Fruit fly (Drosophila melanogaster): ENCODE measurements around the gene Skp2.

The Skp2 gene

dm6 chr3R:4337580-4337979 lies at the start of gene Skp2, which contains the start of gene CG1103 (continued):
- no peak for TF ChIP-seq cg (GFP tag; optimal IDR thresholded peaks at IDR 0.05)
- TF ChIP-seq CG2199 (GFP tag; IDR thresholded peaks at IDR 0.05), result no peak; the same call in 2 of the 3 replicates
- no peak for TF ChIP-seq wek (GFP tag; optimal IDR thresholded peaks at IDR 0.05)
- no peak for TF ChIP-seq ase (GFP tag; IDR thresholded peaks at IDR 0.05)
- no peak for TF ChIP-seq bcd (GFP tag; optimal IDR thresholded peaks at IDR 0.05)
- no peak for TF ChIP-seq CG7271 (tag; optimal IDR thresholded peaks at IDR 0.05)
- TF ChIP-seq sc (optimal IDR thresholded peaks at IDR 0.05), result no peak
- TF ChIP-seq sc (GFP tag; optimal IDR thresholded peaks at IDR 0.05), result no peak
- TF ChIP-seq hb (GFP tag; IDR thresholded peaks at IDR 0.05; ENCODE audit: partially characterized antibody), result no peak
- TF ChIP-seq Bteb2 (GFP tag; optimal IDR thresholded peaks at IDR 0.05), result no peak
- no peak for TF ChIP-seq run (tag; optimal IDR thresholded peaks at IDR 0.05)
- no peak for TF ChIP-seq CG12155 (GFP tag; optimal IDR thresholded peaks at IDR 0.05)
- TF ChIP-seq CG12071 (GFP tag; optimal IDR thresholded peaks at IDR 0.05), result no peak
- no peak for TF ChIP-seq CG13894 (tag; optimal IDR thresholded peaks at IDR 0.05)
- TF ChIP-seq E2f1 (GFP tag; IDR thresholded peaks at IDR 0.05), result peak; percentile 27; the same call in 1 of the 2 replicates
- TF ChIP-seq sob (GFP tag; IDR thresholded peaks at IDR 0.05), result no peak
- TF ChIP-seq YL-1 (GFP tag; optimal IDR thresholded peaks at IDR 0.05), result peak; percentile 90
- TF ChIP-seq Dad (GFP tag; optimal IDR thresholded peaks at IDR 0.05), result no peak
- no peak for TF ChIP-seq CG11723 (GFP tag; optimal IDR thresholded peaks at IDR 0.05)
- TF ChIP-seq CG12659 (GFP tag; optimal IDR thresholded peaks at IDR 0.05), result peak; percentile 62
- TF ChIP-seq MESR4 (GFP tag; optimal IDR thresholded peaks at IDR 0.05), result peak; percentile 79
- no peak for TF ChIP-seq mirr (GFP tag; optimal IDR thresholded peaks at IDR 0.05)
- no peak for TF ChIP-seq zfh1 (GFP tag; IDR thresholded peaks at IDR 0.05)
- peak; percentile 11 for TF ChIP-seq CG1233 (GFP tag; optimal IDR thresholded peaks at IDR 0.05)
- TF ChIP-seq CG12391 (tag; optimal IDR thresholded peaks at IDR 0.05), result peak; percentile 5
- no peak for TF ChIP-seq CG32767 (GFP tag; IDR thresholded peaks at IDR 0.05)
- no peak for TF ChIP-seq Vsx1 (GFP tag; optimal IDR thresholded peaks at IDR 0.05)
- no peak for TF ChIP-seq CG7357 (GFP tag; IDR thresholded peaks at IDR 0.05)
- TF ChIP-seq Jarid2 (GFP tag; optimal IDR thresholded peaks at IDR 0.05), result peak; percentile 49
- no peak for TF ChIP-seq B-H1 (GFP tag; IDR thresholded peaks at IDR 0.05)
- no peak for TF ChIP-seq Dbx (GFP tag; IDR thresholded peaks at IDR 0.05)
- TF ChIP-seq onecut (GFP tag; IDR thresholded peaks at IDR 0.05), result no peak
- TF ChIP-seq abd-A (tag; optimal IDR thresholded peaks at IDR 0.05), result no peak
- TF ChIP-seq CG17385 (GFP tag; optimal IDR thresholded peaks at IDR 0.05), result no peak
- no peak for TF ChIP-seq H15 (GFP tag; IDR thresholded peaks at IDR 0.05)
- TF ChIP-seq zfh2 (GFP tag; optimal IDR thresholded peaks at IDR 0.05), result no peak
- no peak for TF ChIP-seq pho (GFP tag; optimal IDR thresholded peaks at IDR 0.05)
- peak; percentile 67 for TF ChIP-seq Sin3A (optimal IDR thresholded peaks at IDR 0.05)
- peak; percentile 91 for TF ChIP-seq E2f2 (GFP tag; IDR thresholded peaks at IDR 0.05)
- no peak for TF ChIP-seq trh (GFP tag; optimal IDR thresholded peaks at IDR 0.05)
- no peak for TF ChIP-seq CG7556 (GFP tag; optimal IDR thresholded peaks at IDR 0.05)
- no peak for TF ChIP-seq luna (GFP tag; optimal IDR thresholded peaks at IDR 0.05)
- TF ChIP-seq Lim3 (GFP tag; IDR thresholded peaks at IDR 0.05), result no peak
- peak; percentile 16 for TF ChIP-seq dm (GFP tag; optimal IDR thresholded peaks at IDR 0.05)
- TF ChIP-seq CG10209 (GFP tag; optimal IDR thresholded peaks at IDR 0.05), result no peak
- TF ChIP-seq Camta (GFP tag; optimal IDR thresholded peaks at IDR 0.05), result no peak
- no peak for TF ChIP-seq gem (tag; optimal IDR thresholded peaks at IDR 0.05)
- TF ChIP-seq HmgD (GFP tag; optimal IDR thresholded peaks at IDR 0.05), result peak; percentile 23
- no peak for TF ChIP-seq CG11456 (GFP tag; IDR thresholded peaks at IDR 0.05)
- no peak for TF ChIP-seq Fer1 (GFP tag; optimal IDR thresholded peaks at IDR 0.05)
- peak; percentile 21; the same call in 1 of the 2 replicates for TF ChIP-seq sna (GFP tag; IDR thresholded peaks at IDR 0.05; ENCODE audit: partially characterized antibody)
- TF ChIP-seq sima (GFP tag; optimal IDR thresholded peaks at IDR 0.05), result no peak
- TF ChIP-seq Doc2 (GFP tag; IDR thresholded peaks at IDR 0.05), result no peak
